Fruit fly (Drosophila melanogaster) whole organism, adult: Measurements from ENCODE around the gene Hel25E.

ENCODE experiments used
- CG12768 ChIP-seq: fragments of 200-800 bp; sonication (Bioruptor generic); optimal IDR thresholded peaks from 2 replicates; lab custom pipeline; 2017; ENCODE audit warnings: missing biosample characterization, missing genetic modification characterization, mild to moderate bottlenecking, moderate library complexity, missing genetic modification reagents
- CG14711 ChIP-seq: fragments of 200-800 bp; sonication (Bioruptor generic); optimal IDR thresholded peaks from 2 replicates; lab custom pipeline; 2018; ENCODE audit warnings: missing biosample characterization, mild to moderate bottlenecking, missing genetic modification characterization, moderate library complexity
- CG1620 ChIP-seq: fragments of 200-800 bp; sonication (Bioruptor generic); optimal IDR thresholded peaks from 2 replicates; lab custom pipeline; 2016; ENCODE audit warnings: missing biosample characterization, missing genetic modification characterization
- CG33017 ChIP-seq: fragments of 200-800 bp; sonication (Bioruptor generic); optimal IDR thresholded peaks from 2 replicates; lab custom pipeline; 2018; ENCODE audit warnings: missing biosample characterization, mild to moderate bottlenecking, missing genetic modification characterization, moderate library complexity
- CG5204 ChIP-seq: fragments of 200-800 bp; sonication (Bioruptor generic); optimal IDR thresholded peaks from 2 replicates; lab custom pipeline; 2016; ENCODE audit warnings: missing biosample characterization, missing genetic modification characterization
- CG7045 ChIP-seq: fragments of 200-800 bp; sonication (Bioruptor generic); optimal IDR thresholded peaks from 2 replicates; lab custom pipeline; 2017; ENCODE audit warnings: missing biosample characterization, mild to moderate bottlenecking, missing genetic modification characterization
- CG7101 ChIP-seq: fragments of 200-800 bp; sonication (Bioruptor generic); optimal IDR thresholded peaks from 2 replicates; lab custom pipeline; 2018; ENCODE audit warnings: missing biosample characterization, mild to moderate bottlenecking, missing genetic modification characterization, moderate library complexity
- Clk ChIP-seq: fragments of 200-800 bp; sonication (Bioruptor generic); optimal IDR thresholded peaks from 2 replicates; lab custom pipeline; 2017; ENCODE audit warnings: missing biosample characterization, missing genetic modification characterization
- Crg-1 ChIP-seq: fragments of 200-800 bp; sonication (Bioruptor generic); optimal IDR thresholded peaks from 2 replicates; lab custom pipeline; 2016; ENCODE audit warnings: missing biosample characterization, missing genetic modification characterization
- Hr96 ChIP-seq: fragments of 200-800 bp; sonication (Bioruptor generic); optimal IDR thresholded peaks from 2 replicates; lab custom pipeline; 2016; ENCODE audit warnings: missing biosample characterization, missing genetic modification characterization
- cic ChIP-seq: fragments of 200-800 bp; sonication (Bioruptor generic); optimal IDR thresholded peaks from 2 replicates; lab custom pipeline; 2017; ENCODE audit warnings: missing biosample characterization, mild to moderate bottlenecking, missing genetic modification characterization, moderate library complexity
- ovo ChIP-seq: fragments of 200-800 bp; sonication (Bioruptor generic); optimal IDR thresholded peaks from 2 replicates; lab custom pipeline; 2016; ENCODE audit warnings: missing biosample characterization, missing genetic modification characterization

DNA sequence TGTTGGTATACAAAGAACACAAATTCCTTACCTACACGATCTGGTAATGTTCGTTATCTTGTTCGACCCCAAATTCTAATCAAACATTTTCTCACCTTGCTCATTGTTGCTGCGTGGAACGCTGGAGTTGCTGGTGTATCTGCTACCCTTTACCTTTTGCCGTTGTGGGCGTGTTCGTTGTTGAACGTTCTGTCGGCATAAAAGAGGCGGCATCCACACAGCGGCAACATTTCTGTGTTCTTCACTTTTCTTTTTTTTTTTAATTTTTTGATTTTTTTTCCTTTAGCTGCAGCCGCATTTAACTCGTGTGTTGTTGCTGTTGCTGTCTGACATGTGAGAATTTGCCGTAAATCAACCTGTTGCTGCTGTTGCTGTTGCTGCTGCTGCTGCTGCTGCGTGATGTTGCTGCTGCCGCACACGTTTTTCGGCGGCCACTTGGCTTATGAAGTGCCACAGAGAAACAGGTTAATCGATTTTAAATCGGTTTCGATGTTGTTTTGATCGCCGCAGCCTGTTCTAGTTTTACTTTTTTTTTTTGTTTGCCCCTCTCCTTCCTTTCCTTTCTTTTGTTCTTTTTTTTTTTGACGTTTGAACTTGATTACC, 52.3 kb downstream of the Hel25E start:
- no peak for TF ChIP-seq CG7101 (tag; lab: Kevin White, UChicago)
- no peak for TF ChIP-seq CG7045 (GFP tag; lab: Kevin White, UChicago)
- no peak for TF ChIP-seq CG14711 (tag; lab: Kevin White, UChicago)
- no peak for TF ChIP-seq CG5204 (GFP tag; lab: Kevin White, UChicago)
- TF ChIP-seq Clk (GFP tag; lab: Kevin White, UChicago): no peak
- TF ChIP-seq Hr96: no peak
- no peak for TF ChIP-seq cic
- no peak for TF ChIP-seq Crg-1 (GFP tag; lab: Kevin White, UChicago)
- no peak for TF ChIP-seq CG33017 (tag; lab: Kevin White, UChicago)
- no peak for TF ChIP-seq ovo (GFP tag; lab: Kevin White, UChicago)
- TF ChIP-seq CG1620 (GFP tag; lab: Kevin White, UChicago): no peak
- TF ChIP-seq CG12768 (GFP tag; lab: Kevin White, UChicago): no peak
